Worm (Caenorhabditis elegans) whole organism, early embryonic: ENCODE results near the gene M02E1.3.

Experiments used
- aly-1 ChIP-seq: sonication (generic microtip); optimal IDR thresholded peaks from 2 replicates; lab custom pipeline; 2016; ENCODE audit warnings: missing genetic modification characterization, missing compliant biosample characterization
- pes-1 ChIP-seq: fragments of 200-800 bp; sonication (Bioruptor generic); IDR thresholded peaks from 2 replicates; pipeline ENCODE4 v1.3.6; 2022; ENCODE audit warnings: missing genetic modification reagents, missing genetic modification characterization, missing compliant biosample characterization

- TF ChIP-seq aly-1 (tag; lab: Kevin White, UChicago): no peak
- no peak for TF ChIP-seq pes-1 (GFP tag; lab: Robert Waterston, UW)
Observed at ce11 chrX:369923-370322, 47.6 kb downstream of the M02E1.3 start.
